Worm (Caenorhabditis elegans): ENCODE measurements around the gene str-143.

ce11 chrV:8085141-8085540, 15.6 kb upstream of the str-143 start, which contains the start of gene C09H5.7:
- TF ChIP-seq dmd-4 (tag; optimal IDR thresholded peaks at IDR 0.05; ENCODE audit: borderline replicate concordance) (no peak), ceh-2 (tag; optimal IDR thresholded peaks at IDR 0.05) (no peak), ahr-1 (tag; optimal IDR thresholded peaks at IDR 0.05) (no peak), ama-1 (optimal IDR thresholded peaks at IDR 0.05) (no peak), nhr-11 (tag; optimal IDR thresholded peaks at IDR 0.05) (no peak), rnt-1 (tag; optimal IDR thresholded peaks at IDR 0.05) (no peak), lim-6 (tag; optimal IDR thresholded peaks at IDR 0.05) (no peak)

All from whole organism, late embryonic.